Fruit fly (Drosophila melanogaster) whole organism, embryonic: Measurements from ENCODE around the gene CG3919.

ENCODE experiments used
- Atf-2 ChIP-seq: fragments of 200-800 bp; sonication (Bioruptor generic); optimal IDR thresholded peaks from 2 replicates; lab custom pipeline; 2016; ENCODE audit warnings: missing biosample characterization, missing genetic modification characterization
- Atf6 ChIP-seq: fragments of 200-800 bp; sonication (Bioruptor generic); IDR thresholded peaks from 2 replicates; pipeline ENCODE4 v1.3.6; 2022; ENCODE audit warnings: missing biosample characterization, missing genetic modification characterization
- BEAF-32 ChIP-seq: fragments of 200-800 bp; sonication (Bioruptor generic); optimal IDR thresholded peaks from 3 replicates; lab custom pipeline; 2017; ENCODE audit warnings: missing biosample characterization, missing genetic modification characterization, mild to moderate bottlenecking, moderate library complexity, missing genetic modification reagents
- CG10267 ChIP-seq: fragments of 200-800 bp; sonication (Bioruptor generic); optimal IDR thresholded peaks from 2 replicates; lab custom pipeline; 2018; ENCODE audit warnings: missing biosample characterization, mild to moderate bottlenecking, missing genetic modification characterization, moderate library complexity
- CG12104 ChIP-seq: fragments of 200-800 bp; sonication (Bioruptor generic); optimal IDR thresholded peaks from 3 replicates; lab custom pipeline; 2016; ENCODE audit warnings: missing biosample characterization, missing genetic modification characterization
- CG17186 ChIP-seq: fragments of 200-800 bp; sonication (Bioruptor generic); optimal IDR thresholded peaks from 3 replicates; lab custom pipeline; 2017; ENCODE audit warnings: missing biosample characterization, missing genetic modification reagents, missing genetic modification characterization
- CG17361 ChIP-seq: fragments of 200-800 bp; sonication (Bioruptor generic); IDR thresholded peaks from 3 replicates; pipeline ENCODE4 v1.3.6; 2022; ENCODE audit warnings: missing biosample characterization, missing genetic modification characterization
- CG17385 ChIP-seq: fragments of 200-800 bp; sonication (Bioruptor generic); optimal IDR thresholded peaks from 3 replicates; lab custom pipeline; 2018; ENCODE audit warnings: missing biosample characterization, mild to moderate bottlenecking, missing genetic modification characterization
- CG2116 ChIP-seq: fragments of 200-800 bp; sonication (Bioruptor generic); optimal IDR thresholded peaks from 3 replicates; lab custom pipeline; 2018; ENCODE audit warnings: missing biosample characterization, mild to moderate bottlenecking, missing genetic modification characterization
- CG31365 ChIP-seq: fragments of 200-800 bp; sonication (Bioruptor generic); optimal IDR thresholded peaks from 2 replicates; lab custom pipeline; 2018; ENCODE audit warnings: missing biosample characterization, mild to moderate bottlenecking, missing genetic modification characterization
- CG32767 ChIP-seq: fragments of 200-800 bp; sonication (Bioruptor generic); IDR thresholded peaks from 2 replicates; pipeline ENCODE4 v1.3.6; 2022; ENCODE audit warnings: missing biosample characterization, missing genetic modification characterization
- CG3995 ChIP-seq: fragments of 200-800 bp; sonication (Bioruptor generic); optimal IDR thresholded peaks from 3 replicates; lab custom pipeline; 2016; ENCODE audit warnings: missing biosample characterization, missing genetic modification characterization
- CG4424 ChIP-seq: fragments of 200-800 bp; sonication (Bioruptor generic); optimal IDR thresholded peaks from 3 replicates; lab custom pipeline; 2016; ENCODE audit warnings: missing biosample characterization, missing genetic modification characterization
- CG4617 ChIP-seq: fragments of 200-800 bp; sonication (Bioruptor generic); optimal IDR thresholded peaks from 3 replicates; lab custom pipeline; 2016; ENCODE audit warnings: missing biosample characterization, missing genetic modification characterization, borderline replicate concordance
- CG7372 ChIP-seq: fragments of 200-800 bp; sonication (Bioruptor generic); IDR thresholded peaks from 2 replicates; pipeline ENCODE4 v1.3.6; 2022; ENCODE audit warnings: missing biosample characterization, missing genetic modification characterization
- CG9727 ChIP-seq: fragments of 200-800 bp; sonication (Bioruptor generic); optimal IDR thresholded peaks from 3 replicates; lab custom pipeline; 2017; ENCODE audit warnings: missing biosample characterization, mild to moderate bottlenecking, missing genetic modification characterization
- Dfd ChIP-seq, 2 experiments: fragments of >200 bp; optimal IDR thresholded peaks; 2 replicates each; lab custom pipeline; 2017; ENCODE audit warnings: missing biosample characterization in 2 of 2, missing genetic modification characterization in 2 of 2
- Dip3 ChIP-seq: fragments of 200-800 bp; sonication (Bioruptor generic); optimal IDR thresholded peaks from 3 replicates; lab custom pipeline; 2016; ENCODE audit warnings: missing biosample characterization, missing genetic modification characterization
- E2f2 ChIP-seq: fragments of 200-800 bp; sonication (Bioruptor generic); IDR thresholded peaks from 2 replicates; pipeline ENCODE4 v1.3.6; 2022; ENCODE audit warnings: missing biosample characterization, missing genetic modification characterization
- Elba2 ChIP-seq: fragments of 200-800 bp; sonication (Bioruptor generic); optimal IDR thresholded peaks from 3 replicates; lab custom pipeline; 2016; ENCODE audit warnings: missing biosample characterization, missing genetic modification characterization
- H15 ChIP-seq: fragments of 200-800 bp; sonication (Bioruptor generic); IDR thresholded peaks from 3 replicates; pipeline ENCODE4 v1.3.6; 2022; ENCODE audit warnings: missing biosample characterization, missing genetic modification characterization
- H2.0 ChIP-seq: fragments of 200-800 bp; sonication (Bioruptor generic); IDR thresholded peaks from 2 replicates; pipeline ENCODE4 v1.3.6; 2022; ENCODE audit warnings: missing biosample characterization, missing genetic modification characterization
- Hand ChIP-seq: fragments of 200-800 bp; sonication (Bioruptor generic); optimal IDR thresholded peaks from 2 replicates; lab custom pipeline; 2017; ENCODE audit warnings: mild to moderate bottlenecking, missing biosample characterization, missing genetic modification reagents, missing genetic modification characterization
- Hmx ChIP-seq: fragments of 200-800 bp; sonication (Bioruptor generic); optimal IDR thresholded peaks from 2 replicates; lab custom pipeline; 2016; ENCODE audit warnings: missing biosample characterization, missing genetic modification characterization
- Mrtf ChIP-seq: fragments of 200-800 bp; sonication (Bioruptor generic); IDR thresholded peaks from 3 replicates; pipeline ENCODE4 v1.3.6; 2022; ENCODE audit warnings: missing biosample characterization, missing genetic modification characterization
- PHDP ChIP-seq: fragments of 200-800 bp; sonication (Bioruptor generic); optimal IDR thresholded peaks from 3 replicates; lab custom pipeline; 2018; ENCODE audit warnings: missing biosample characterization, mild to moderate bottlenecking, missing genetic modification characterization, moderate library complexity
- Ravus ChIP-seq: fragments of 200-800 bp; sonication (Bioruptor generic); IDR thresholded peaks from 2 replicates; pipeline ENCODE4 v1.3.6; 2022; ENCODE audit warnings: missing biosample characterization, missing genetic modification characterization
- Sin3A ChIP-seq: fragments of >200 bp; optimal IDR thresholded peaks from 2 replicates; lab custom pipeline; 2018
- Sox100B ChIP-seq: fragments of 200-800 bp; sonication (Bioruptor generic); optimal IDR thresholded peaks from 3 replicates; lab custom pipeline; 2018; ENCODE audit warnings: missing biosample characterization, mild to moderate bottlenecking, missing genetic modification characterization
- Taf1 ChIP-seq: fragments of 200-800 bp; sonication (Bioruptor generic); IDR thresholded peaks from 2 replicates; pipeline ENCODE4 v1.3.6; 2022; ENCODE audit warnings: missing biosample characterization, missing genetic modification characterization
- Tbp ChIP-seq: fragments of >200 bp; optimal IDR thresholded peaks from 2 replicates; lab custom pipeline; 2018; ENCODE audit warnings: missing biosample characterization, missing genetic modification characterization
- az2 ChIP-seq: fragments of 200-800 bp; sonication (Bioruptor generic); optimal IDR thresholded peaks from 3 replicates; lab custom pipeline; 2016; ENCODE audit warnings: missing biosample characterization, missing genetic modification characterization
- bowl ChIP-seq: fragments of 200-800 bp; sonication (Bioruptor generic); IDR thresholded peaks from 2 replicates; pipeline ENCODE4 v1.3.6; 2022; ENCODE audit warnings: missing biosample characterization, missing genetic modification characterization
- caup ChIP-seq: fragments of 200-800 bp; sonication (Bioruptor generic); optimal IDR thresholded peaks from 3 replicates; lab custom pipeline; 2017; ENCODE audit warnings: missing biosample characterization, mild to moderate bottlenecking, missing genetic modification characterization, moderate library complexity; ENCODE audit not compliant: severe bottlenecking
- chm ChIP-seq: fragments of 200-800 bp; sonication (Bioruptor generic); IDR thresholded peaks from 2 replicates; pipeline ENCODE4 v1.3.6; 2022; ENCODE audit warnings: missing biosample characterization, missing genetic modification characterization
- ci ChIP-seq: fragments of 200-800 bp; sonication (Bioruptor generic); IDR thresholded peaks from 3 replicates; pipeline ENCODE4 v1.3.6; 2022; ENCODE audit warnings: missing biosample characterization, missing genetic modification characterization
- dmrt11E ChIP-seq: fragments of 200-800 bp; sonication (Bioruptor generic); optimal IDR thresholded peaks from 3 replicates; lab custom pipeline; 2018; ENCODE audit warnings: missing biosample characterization, mild to moderate bottlenecking, missing genetic modification characterization, moderate library complexity
- gfzf ChIP-seq: fragments of 200-800 bp; sonication (Bioruptor generic); optimal IDR thresholded peaks from 2 replicates; lab custom pipeline; 2016; ENCODE audit warnings: missing biosample characterization, mild to moderate bottlenecking, missing genetic modification characterization, moderate library complexity
- her ChIP-seq: fragments of 200-800 bp; sonication (Bioruptor generic); optimal IDR thresholded peaks from 2 replicates; lab custom pipeline; 2016; ENCODE audit warnings: missing biosample characterization, missing genetic modification characterization
- klu ChIP-seq: fragments of 200-800 bp; sonication (Bioruptor generic); IDR thresholded peaks from 2 replicates; pipeline ENCODE4 v1.3.6; 2022; ENCODE audit warnings: missing biosample characterization, missing genetic modification characterization
- kni ChIP-seq: fragments of 200-800 bp; sonication (Bioruptor generic); optimal IDR thresholded peaks from 3 replicates; lab custom pipeline; 2017; ENCODE audit warnings: mild to moderate bottlenecking, missing biosample characterization, missing genetic modification reagents, missing genetic modification characterization
- lab ChIP-seq: fragments of 200-800 bp; sonication (Bioruptor generic); optimal IDR thresholded peaks from 3 replicates; lab custom pipeline; 2017; ENCODE audit warnings: missing biosample characterization, missing genetic modification characterization, mild to moderate bottlenecking, moderate library complexity, missing genetic modification reagents
- mld ChIP-seq: fragments of 200-800 bp; sonication (Bioruptor generic); IDR thresholded peaks from 3 replicates; pipeline ENCODE4 v1.3.6; 2022; ENCODE audit warnings: missing biosample characterization, missing genetic modification characterization; ENCODE audit not compliant: partially characterized antibody
- odd ChIP-seq: fragments of 200-800 bp; sonication (Bioruptor generic); optimal IDR thresholded peaks from 2 replicates; lab custom pipeline; 2017; ENCODE audit warnings: missing biosample characterization, mild to moderate bottlenecking, missing genetic modification characterization
- onecut ChIP-seq: fragments of 200-800 bp; sonication (Bioruptor generic); IDR thresholded peaks from 2 replicates; pipeline ENCODE4 v1.3.6; 2022; ENCODE audit warnings: missing biosample characterization, missing genetic modification characterization
- pfk ChIP-seq: fragments of 200-800 bp; sonication (Bioruptor generic); optimal IDR thresholded peaks from 2 replicates; lab custom pipeline; 2018; ENCODE audit warnings: missing biosample characterization, mild to moderate bottlenecking, missing genetic modification characterization, moderate library complexity
- pho ChIP-seq: fragments of 200-800 bp; sonication (Bioruptor generic); optimal IDR thresholded peaks from 2 replicates; lab custom pipeline; 2016; ENCODE audit warnings: missing biosample characterization, missing genetic modification characterization
- pum ChIP-seq: fragments of 200-800 bp; sonication (Bioruptor generic); optimal IDR thresholded peaks from 2 replicates; lab custom pipeline; 2016; ENCODE audit warnings: missing biosample characterization, missing genetic modification characterization
- sna ChIP-seq: fragments of 200-800 bp; sonication (Bioruptor generic); IDR thresholded peaks from 2 replicates; pipeline ENCODE4 v1.3.6; 2022; ENCODE audit warnings: missing biosample characterization, missing genetic modification characterization; ENCODE audit not compliant: partially characterized antibody
- tio ChIP-seq: fragments of 200-800 bp; sonication (Bioruptor generic); optimal IDR thresholded peaks from 2 replicates; lab custom pipeline; 2017; ENCODE audit warnings: missing biosample characterization, missing genetic modification characterization, inconsistent platforms
- ttk ChIP-seq: fragments of 200-800 bp; sonication (Bioruptor generic); IDR thresholded peaks from 2 replicates; pipeline ENCODE4 v2.1.2; 2022; ENCODE audit warnings: missing biosample characterization, missing genetic modification characterization
- zf30C ChIP-seq: fragments of 200-800 bp; sonication (Bioruptor generic); optimal IDR thresholded peaks from 3 replicates; lab custom pipeline; 2018; ENCODE audit warnings: missing biosample characterization, mild to moderate bottlenecking, missing genetic modification characterization

Gene CG3919

DNA sequence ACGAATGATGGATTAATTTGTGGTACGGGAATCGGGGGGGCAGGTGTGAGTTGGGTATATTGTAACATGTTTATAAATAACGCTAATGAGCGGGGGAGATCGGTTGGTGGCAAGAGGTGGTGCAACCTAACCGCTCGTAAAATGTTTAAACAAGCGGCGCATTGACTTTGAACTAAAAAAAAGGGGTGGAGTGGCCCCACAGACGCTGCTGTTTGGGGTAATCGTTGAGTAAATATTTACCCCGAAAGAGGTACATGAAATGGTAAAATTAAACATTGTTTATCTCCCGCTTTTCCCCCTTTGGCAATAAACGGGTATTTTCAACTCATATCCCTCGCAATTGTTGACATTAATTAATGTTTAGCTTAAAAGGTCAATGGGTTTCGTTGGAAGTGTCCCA, 44.3 kb upstream of the CG3919 start (continued):
- TF ChIP-seq CG4424 (GFP tag; lab: Kevin White, UChicago) (no peak), az2 (GFP tag; lab: Kevin White, UChicago) (peak; percentile 1), sna (GFP tag; lab: Robert Waterston, UW) (no peak), klu (no peak), H2.0 (no peak; the same call in 1 of the 2 replicates), Atf6 (GFP tag; lab: Robert Waterston, UW) (0 out of 2 replicates have a peak, but pooled peaks have one; percentile 43), Tbp (GFP tag; lab: Kevin White, UChicago) (no peak), tio (GFP tag; lab: Kevin White, UChicago) (no peak), onecut (peak; percentile 75), dmrt11E (tag; lab: Kevin White, UChicago) (peak; percentile 73), E2f2 (GFP tag; lab: Robert Waterston, UW) (peak; percentile 33), ttk (GFP tag; lab: Robert Waterston, UW) (no peak), CG17361 (GFP tag; lab: Robert Waterston, UW) (peak; percentile 52; the same call in 2 of the 3 replicates), zf30C (GFP tag; lab: Kevin White, UChicago) (no peak), odd (peak; percentile 88), CG17186 (GFP tag; lab: Kevin White, UChicago) (peak; percentile 33), Dfd (GFP tag; optimal IDR thresholded peaks at IDR 0.05; lab: Kevin White, UChicago) (no peak), PHDP (peak; percentile 80), Ravus (GFP tag; lab: Robert Waterston, UW) (no peak), CG9727 (GFP tag; lab: Kevin White, UChicago) (peak; percentile 41), Mrtf (no peak), kni (GFP tag; lab: Kevin White, UChicago) (peak; percentile 95), CG3995 (GFP tag; lab: Kevin White, UChicago) (no peak), Hand (GFP tag; lab: Kevin White, UChicago) (no peak), Atf-2 (GFP tag; lab: Kevin White, UChicago) (no peak), CG10267 (tag; lab: Kevin White, UChicago) (peak; percentile 35), pfk (GFP tag; lab: Kevin White, UChicago) (no peak), Sin3A (lab: Kevin White, UChicago) (no peak), mld (GFP tag; lab: Robert Waterston, UW) (no peak), bowl (GFP tag; lab: Robert Waterston, UW) (no peak), Dip3 (GFP tag; lab: Kevin White, UChicago) (no peak), pho (GFP tag; lab: Kevin White, UChicago) (no peak), CG31365 (tag; lab: Kevin White, UChicago) (peak; percentile 64), her (GFP tag; lab: Kevin White, UChicago) (no peak), chm (GFP tag; lab: Robert Waterston, UW) (peak; percentile 56; the same call in 1 of the 2 replicates), caup (peak; percentile 50), Elba2 (GFP tag; lab: Kevin White, UChicago) (no peak), lab (GFP tag; lab: Kevin White, UChicago) (peak; percentile 80), gfzf (GFP tag; lab: Kevin White, UChicago) (no peak), H15 (GFP tag; lab: Robert Waterston, UW) (no peak), BEAF-32 (GFP tag; lab: Kevin White, UChicago) (no peak), pum (no peak), CG7372 (GFP tag; lab: Robert Waterston, UW) (no peak), ci (GFP tag; lab: Robert Waterston, UW) (peak; percentile 85), CG17385 (GFP tag; lab: Kevin White, UChicago) (peak; percentile 52), CG32767 (GFP tag; lab: Robert Waterston, UW) (no peak), CG12104 (GFP tag; lab: Kevin White, UChicago) (peak; percentile 32), CG2116 (GFP tag; lab: Kevin White, UChicago) (peak; percentile 16), Taf1 (GFP tag; lab: Robert Waterston, UW) (no peak), CG4617 (GFP tag; lab: Kevin White, UChicago) (no peak), Hmx (no peak), Sox100B (peak; percentile 79)
